Fruit fly (Drosophila melanogaster): Measurements from ENCODE around the gene hydra.
A peak's percentile ranks its signal among the peaks of the same experiment; 100 is the strongest.

hydra gene

dm6 chrX:20661612-20662228 lies 15.1 kb downstream of the hydra start, which contains the start of gene CG1835:
Gene CG1835, plus strand, starts transcription at chrX:20661917.
- peak; percentile 39 for TF ChIP-seq Hnf4 (GFP tag; optimal IDR thresholded peaks at IDR 0.05)
- TF ChIP-seq Hr83 (GFP tag; optimal IDR thresholded peaks at IDR 0.05; ENCODE audit: poor library complexity, severe bottlenecking) = peak; percentile 69
- peak; percentile 55 for TF ChIP-seq CrebA (GFP tag; optimal IDR thresholded peaks at IDR 0.05; ENCODE audit: borderline replicate concordance)
- peak; percentile 42 for TF ChIP-seq psq (GFP tag; optimal IDR thresholded peaks at IDR 0.05)
- no peak for TF ChIP-seq Sp1 (GFP tag; optimal IDR thresholded peaks at IDR 0.05)
- TF ChIP-seq CG32264 (GFP tag; optimal IDR thresholded peaks at IDR 0.05) = no peak
- TF ChIP-seq Rel (GFP tag; optimal IDR thresholded peaks at IDR 0.05) = no peak
- TF ChIP-seq Rel (tag; optimal IDR thresholded peaks at IDR 0.05) = peak; percentile 34
- TF ChIP-seq HLH106 (tag; optimal IDR thresholded peaks at IDR 0.05) = peak; percentile 54
- peak; percentile 20 for TF ChIP-seq br (GFP tag; optimal IDR thresholded peaks at IDR 0.05)
- peak in 1 of 2 experiments; percentile 12 for TF ChIP-seq foxo (GFP tag; optimal IDR thresholded peaks at IDR 0.05)
- TF ChIP-seq h (GFP tag; optimal IDR thresholded peaks at IDR 0.05) = no peak

- TF ChIP-seq HLH106 (tag; optimal IDR thresholded peaks at IDR 0.05) (no peak), foxo (GFP tag; optimal IDR thresholded peaks at IDR 0.05) (peak in 1 of 2 experiments; percentile 11), CrebA (GFP tag; optimal IDR thresholded peaks at IDR 0.05; ENCODE audit: borderline replicate concordance) (no peak), GATAd (GFP tag; optimal IDR thresholded peaks at IDR 0.05) (no peak), h (GFP tag; optimal IDR thresholded peaks at IDR 0.05) (peak; percentile 1), woc (GFP tag; optimal IDR thresholded peaks at IDR 0.05) (no peak), Myc (optimal IDR thresholded peaks at IDR 0.05) (no peak), br (GFP tag; optimal IDR thresholded peaks at IDR 0.05) (no peak)
Measured at dm6 chrX:20658627-20659026, 18.2 kb downstream of the hydra start.

- TF ChIP-seq CG32264 (GFP tag; optimal IDR thresholded peaks at IDR 0.05) = no peak
- TF ChIP-seq Abd-B (GFP tag; optimal IDR thresholded peaks at IDR 0.05) = no peak
- no peak for TF ChIP-seq Jra (GFP tag; optimal IDR thresholded peaks at IDR 0.05)
- peak; percentile 61 for TF ChIP-seq OdsH (GFP tag; optimal IDR thresholded peaks at IDR 0.05)
- TF ChIP-seq Hr78 (GFP tag; optimal IDR thresholded peaks at IDR 0.05) = no peak
- peak; percentile 18 for TF ChIP-seq br (GFP tag; optimal IDR thresholded peaks at IDR 0.05)
- TF ChIP-seq Mio (GFP tag; optimal IDR thresholded peaks at IDR 0.05) = no peak
- peak; percentile 2 for TF ChIP-seq sv (GFP tag; optimal IDR thresholded peaks at IDR 0.05)
- TF ChIP-seq ey (GFP tag; optimal IDR thresholded peaks at IDR 0.05) = peak; percentile 63
- peak; percentile 86 for TF ChIP-seq dmrt93B (GFP tag; optimal IDR thresholded peaks at IDR 0.05)
- peak; percentile 85 for TF ChIP-seq HLH106 (tag; optimal IDR thresholded peaks at IDR 0.05)
- TF ChIP-seq Vsx2 (GFP tag; optimal IDR thresholded peaks at IDR 0.05; ENCODE audit: partially characterized antibody) = peak; percentile 39
- TF ChIP-seq Sp1 (GFP tag; optimal IDR thresholded peaks at IDR 0.05) = peak; percentile 79
- no peak for TF ChIP-seq N (GFP tag; optimal IDR thresholded peaks at IDR 0.05)
- no peak for TF ChIP-seq brk (GFP tag; optimal IDR thresholded peaks at IDR 0.05)
- no peak for TF ChIP-seq Rel (GFP tag; optimal IDR thresholded peaks at IDR 0.05)
- no peak for TF ChIP-seq Rel (tag; optimal IDR thresholded peaks at IDR 0.05)
- TF ChIP-seq tai (GFP tag; optimal IDR thresholded peaks at IDR 0.05) = peak; percentile 13
- no peak for TF ChIP-seq CrebA (GFP tag; optimal IDR thresholded peaks at IDR 0.05; ENCODE audit: borderline replicate concordance)
- no peak for TF ChIP-seq Dfd (GFP tag; optimal IDR thresholded peaks at IDR 0.05)
- peak; percentile 90 for TF ChIP-seq psq (GFP tag; optimal IDR thresholded peaks at IDR 0.05)
- TF ChIP-seq pan (optimal IDR thresholded peaks at IDR 0.05) = no peak
- no peak for TF ChIP-seq GATAd (GFP tag; optimal IDR thresholded peaks at IDR 0.05)
- TF ChIP-seq sage (GFP tag; optimal IDR thresholded peaks at IDR 0.05) = no peak
- TF ChIP-seq fru (GFP tag; optimal IDR thresholded peaks at IDR 0.05) = peak; percentile 69
- no peak for TF ChIP-seq jim (GFP tag; optimal IDR thresholded peaks at IDR 0.05)
- TF ChIP-seq foxo (GFP tag; optimal IDR thresholded peaks at IDR 0.05) = peak in 1 of 2 experiments; percentile 79
- peak; percentile 75 for TF ChIP-seq woc (GFP tag; optimal IDR thresholded peaks at IDR 0.05)
- TF ChIP-seq usp (GFP tag; optimal IDR thresholded peaks at IDR 0.05) = no peak
- peak; percentile 77 for TF ChIP-seq Dif (GFP tag; optimal IDR thresholded peaks at IDR 0.05; ENCODE audit: partially characterized antibody)
- TF ChIP-seq Hnf4 (GFP tag; optimal IDR thresholded peaks at IDR 0.05) = peak; percentile 20
- TF ChIP-seq lola (GFP tag; optimal IDR thresholded peaks at IDR 0.05) = no peak
- no peak for TF ChIP-seq Myc (optimal IDR thresholded peaks at IDR 0.05)
- no peak for TF ChIP-seq Hr83 (GFP tag; optimal IDR thresholded peaks at IDR 0.05; ENCODE audit: poor library complexity, severe bottlenecking)
- TF ChIP-seq dl (GFP tag; optimal IDR thresholded peaks at IDR 0.05; ENCODE audit: insufficient read depth in 1 of 2, partially characterized antibody in 2 of 2) = peak; percentile 13 to 66
- TF ChIP-seq rgr (GFP tag; optimal IDR thresholded peaks at IDR 0.05) = peak; percentile 49
- TF ChIP-seq h (GFP tag; optimal IDR thresholded peaks at IDR 0.05) = peak; percentile 51
- TF ChIP-seq CG9705 (GFP tag; optimal IDR thresholded peaks at IDR 0.05) = peak; percentile 55
- no peak for TF ChIP-seq dsf (GFP tag; optimal IDR thresholded peaks at IDR 0.05; ENCODE audit: borderline replicate concordance)
Measured at dm6 chrX:20656535-20657350, 20.1 kb downstream of the hydra start, which contains the start of gene Cyp6v1. Gene Cyp6v1, plus strand, starts transcription at chrX:20657122.

All from whole organism, wandering third instar larva.